Worm (Caenorhabditis elegans): ENCODE results near the gene srv-2.

ce11 chrII:10627963-10628362 lies 25.9 kb upstream of the srv-2 start, which contains the start of gene M28.8:
- TF ChIP-seq aly-2 (tag; optimal IDR thresholded peaks at IDR 0.05) (no peak), pqm-1 (tag; optimal IDR thresholded peaks at IDR 0.05) (no peak), unc-62 (GFP tag; optimal IDR thresholded peaks at IDR 0.05) (no peak), snpc-4 (tag; optimal IDR thresholded peaks at IDR 0.05) (no peak), mdl-1 (tag; optimal IDR thresholded peaks at IDR 0.05) (no peak), nhr-76 (tag; optimal IDR thresholded peaks at IDR 0.05) (no peak), nhr-77 (tag; optimal IDR thresholded peaks at IDR 0.05) (no peak), ama-1 (optimal IDR thresholded peaks at IDR 0.05) (no peak), ztf-4 (tag; optimal IDR thresholded peaks at IDR 0.05) (no peak), lin-15B (tag; optimal IDR thresholded peaks at IDR 0.05) (no peak)

Measured in whole organism, L3 larva.